Worm (Caenorhabditis elegans) whole organism, young adult: ENCODE results near the gene hipr-1.

Experiments used
- ccch-3 ChIP-seq: fragments of 200-800 bp; sonication (Bioruptor generic); optimal IDR thresholded peaks from 2 replicates; lab custom pipeline; 2018; ENCODE audit warnings: mild to moderate bottlenecking, missing genetic modification characterization, missing compliant biosample characterization
- hrde-1 ChIP-seq: sonication (generic microtip); optimal IDR thresholded peaks from 2 replicates; lab custom pipeline; 2016; ENCODE audit warnings: missing genetic modification characterization, mild to moderate bottlenecking, missing compliant biosample characterization, moderate library complexity, missing genotype, missing genetic modification reagents, borderline replicate concordance
- madf-6 ChIP-seq: fragments of 200-800 bp; sonication (Bioruptor generic); IDR thresholded peaks from 2 replicates; pipeline ENCODE4 v1.3.6; 2022; ENCODE audit warnings: missing genetic modification reagents, missing genetic modification characterization, missing compliant biosample characterization
- pha-4 ChIP-seq: fragments of 150-350 bp; sonication (generic microtip); optimal IDR thresholded peaks from 2 replicates; lab custom pipeline; 2014; ENCODE audit warnings: missing biosample characterization, missing genetic modification reagents, missing genetic modification characterization
- snpc-4 ChIP-seq, 5 experiments: fragments of 150-350 bp in 1 of 5; sonication (generic microtip) in 4 of 5; optimal IDR thresholded peaks; 2 replicates each; lab custom pipeline; 2014 to 2018; ENCODE audit warnings: missing genetic modification characterization in 5 of 5, missing biosample characterization in 3 of 5, antibody characterized with exemption in 2 of 5, mild to moderate bottlenecking in 2 of 5, missing compliant biosample characterization in 2 of 5, missing genotype in 2 of 5, moderate library complexity in 2 of 5, missing genetic modification reagents in 1 of 5
- unc-62 ChIP-seq: fragments of 150-350 bp; optimal IDR thresholded peaks from 2 replicates; lab custom pipeline; 2014; ENCODE audit warnings: missing biosample characterization, missing genetic modification reagents, missing genetic modification characterization
- ztf-6 ChIP-seq: fragments of 200-800 bp; sonication (Bioruptor generic); IDR thresholded peaks from 2 replicates; pipeline ENCODE4 v1.3.6; 2022; ENCODE audit warnings: missing genetic modification reagents, missing genetic modification characterization, missing compliant biosample characterization

- TF ChIP-seq ztf-6 (GFP tag; lab: Robert Waterston, UW) (peak; percentile 36; the same call in 1 of the 2 replicates), madf-6 (peak; percentile 66), hrde-1 (tag; lab: Kevin White, UChicago) (peak; percentile 75), ccch-3 (GFP tag; lab: Kevin White, UChicago) (no peak), snpc-4 (GFP tag; optimal IDR thresholded peaks at IDR 0.05; lab: Kevin White, UChicago) (peak; percentile 53), snpc-4 (tag; optimal IDR thresholded peaks at IDR 0.05; lab: Kevin White, UChicago) (peak in 2 of 4 experiments; percentile 51), pha-4 (no peak), unc-62 (GFP tag; lab: Kevin White, UChicago) (no peak)
Measured at ce11 chrIII:8678371-8678770, 41.6 kb upstream of the hipr-1 start.
